Fruit fly (Drosophila melanogaster) ovary, adult (tissue): Measurements from ENCODE around the gene CG10834.

Source experiments
- CG17801 ChIP-seq: fragments of 200-800 bp; optimal IDR thresholded peaks from 2 replicates; lab custom pipeline; 2019; ENCODE audit warnings: missing biosample characterization, mild to moderate bottlenecking, missing genetic modification characterization, moderate library complexity; ENCODE audit not compliant: partially characterized antibody

The CG10834 gene

dm6 chr2L:22120871-22121388 lies 13.8 kb upstream of the CG10834 start, which contains the start of gene CG3651:
Gene CG3651 (plus strand): TSS chr2L:22121338.
- no peak for TF ChIP-seq CG17801 (GFP tag; lab: Kevin White, UChicago)

- no peak for TF ChIP-seq CG17801 (GFP tag; lab: Kevin White, UChicago)
Measured at dm6 chr2L:22108664-22109063, 1.6 kb upstream of the CG10834 start, which contains the start of gene CG6675. Gene CG6675 (plus strand): TSS chr2L:22108964.

dm6 chr2L:22105412-22105811 lies 1.7 kb downstream of the CG10834 start, which contains the start of gene CG15219:
Gene CG15219 (minus strand): TSS chr2L:22105512.
- TF ChIP-seq CG17801 (GFP tag; lab: Kevin White, UChicago): no peak

DNA sequence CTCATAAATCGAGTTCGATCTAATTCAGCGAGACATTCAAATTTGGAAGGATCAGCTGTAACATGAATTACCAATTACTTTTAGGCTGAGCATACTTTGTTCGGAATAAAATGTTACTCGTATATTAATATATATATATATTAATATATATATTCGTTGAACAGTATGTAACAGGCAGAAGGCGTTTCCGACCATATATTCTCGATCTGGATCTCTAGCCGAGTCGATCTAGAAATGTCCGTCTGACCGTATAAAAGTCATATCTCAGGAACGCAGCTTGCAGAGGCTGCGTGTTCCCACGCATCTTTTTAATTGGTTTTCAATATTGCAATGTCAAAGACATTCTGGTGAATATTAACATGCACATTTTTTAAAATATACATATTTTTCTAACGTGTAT lies 2.8 kb downstream of the CG10834 start, which contains the start of gene tplus3b:
Gene tplus3b (minus strand): TSS at position 101 of the 400 bp plus-strand sequence.
- no peak for TF ChIP-seq CG17801 (GFP tag; lab: Kevin White, UChicago)

DNA sequence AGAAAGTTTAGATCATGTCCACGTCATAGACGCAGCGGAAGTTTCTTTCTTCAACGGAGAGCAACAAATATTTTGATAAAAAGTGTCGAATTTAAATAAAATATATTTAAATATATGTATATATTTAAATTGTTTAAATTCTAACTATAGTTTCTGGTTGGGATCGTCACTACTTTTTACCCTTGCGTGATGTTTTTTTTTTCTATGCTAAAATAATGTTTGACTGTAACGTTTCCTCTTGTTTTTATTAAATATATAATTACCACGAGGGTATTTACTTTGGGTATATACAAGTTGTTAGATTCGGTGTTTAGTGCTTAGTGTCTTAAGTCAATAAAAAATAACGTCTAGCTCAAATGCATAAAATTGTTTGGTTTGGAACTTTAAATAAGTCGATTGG lies 27.8 kb downstream of the CG10834 start, which contains the start of gene ttm3:
Gene ttm3 (plus strand): TSS at position 301 of the 400 bp plus-strand sequence.
- no peak for TF ChIP-seq CG17801 (GFP tag; lab: Kevin White, UChicago)

DNA sequence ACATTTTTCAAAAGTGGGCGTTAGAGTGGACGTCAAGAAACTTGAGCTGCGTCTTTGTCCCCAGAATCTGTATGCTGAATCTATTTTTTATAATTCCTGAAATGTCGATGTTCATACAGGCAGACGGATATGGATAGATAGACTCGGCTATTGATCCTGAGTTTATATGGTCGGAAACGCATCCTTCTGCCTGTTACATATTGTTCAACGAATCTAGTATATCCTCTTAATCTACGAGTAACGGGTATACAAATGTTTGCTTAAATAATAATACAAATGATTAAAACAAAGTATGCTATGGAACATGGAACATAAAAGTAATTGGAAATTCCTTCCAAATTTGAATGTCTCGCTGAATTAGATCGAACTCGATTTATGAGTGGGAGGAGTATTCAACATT lies 36.3 kb downstream of the CG10834 start, which contains the start of gene tplus3a:
Gene tplus3a (plus strand): TSS at position 301 of the 400 bp plus-strand sequence.
- TF ChIP-seq CG17801 (GFP tag; lab: Kevin White, UChicago): no peak

DNA sequence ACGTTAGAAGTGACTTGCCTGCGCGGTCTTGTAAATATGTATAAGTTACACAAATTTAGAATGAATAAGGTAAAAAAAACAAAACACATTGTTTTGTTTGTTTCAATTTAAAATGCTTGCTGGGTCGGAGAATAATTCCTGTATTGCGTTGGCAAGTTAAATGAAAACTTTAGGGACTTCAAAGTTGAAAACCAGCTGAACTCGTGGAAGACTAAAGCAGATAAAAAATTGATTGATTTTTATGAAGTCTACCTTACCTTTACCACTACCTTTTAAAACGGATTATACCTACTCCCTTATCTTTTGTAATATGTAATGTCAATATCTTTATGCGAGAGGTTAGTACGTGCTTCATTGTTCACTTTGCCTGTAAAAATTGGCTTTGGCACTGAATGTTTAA lies 41.9 kb downstream of the CG10834 start, which contains the start of gene CG42597:
Gene CG42597 (minus strand): TSS at position 101 of the 400 bp plus-strand sequence.
- TF ChIP-seq CG17801 (GFP tag; lab: Kevin White, UChicago): no peak

- TF ChIP-seq CG17801 (GFP tag; lab: Kevin White, UChicago): no peak
Measured at dm6 chr2L:22059852-22060251, 47.3 kb downstream of the CG10834 start.
